Worm (Caenorhabditis elegans): ENCODE measurements around the gene R13D11.10.

- no peak for TF ChIP-seq nhr-11 (tag; optimal IDR thresholded peaks at IDR 0.05)
- no peak for TF ChIP-seq fkh-10 (GFP tag; optimal IDR thresholded peaks at IDR 0.05)
- no peak for TF ChIP-seq ceh-2 (tag; optimal IDR thresholded peaks at IDR 0.05)
- TF ChIP-seq ceh-18 (tag; optimal IDR thresholded peaks at IDR 0.05) = no peak
- TF ChIP-seq sdc-2 (tag; optimal IDR thresholded peaks at IDR 0.05) = no peak
- TF ChIP-seq npax-4 (tag; optimal IDR thresholded peaks at IDR 0.05) = no peak
Measured at ce11 chrV:774341-774740, 38.7 kb downstream of the R13D11.10 start.

Data from whole organism, late embryonic.